Worm (Caenorhabditis elegans): Measurements from ENCODE around the gene srab-14.

Gene srab-14

DNA sequence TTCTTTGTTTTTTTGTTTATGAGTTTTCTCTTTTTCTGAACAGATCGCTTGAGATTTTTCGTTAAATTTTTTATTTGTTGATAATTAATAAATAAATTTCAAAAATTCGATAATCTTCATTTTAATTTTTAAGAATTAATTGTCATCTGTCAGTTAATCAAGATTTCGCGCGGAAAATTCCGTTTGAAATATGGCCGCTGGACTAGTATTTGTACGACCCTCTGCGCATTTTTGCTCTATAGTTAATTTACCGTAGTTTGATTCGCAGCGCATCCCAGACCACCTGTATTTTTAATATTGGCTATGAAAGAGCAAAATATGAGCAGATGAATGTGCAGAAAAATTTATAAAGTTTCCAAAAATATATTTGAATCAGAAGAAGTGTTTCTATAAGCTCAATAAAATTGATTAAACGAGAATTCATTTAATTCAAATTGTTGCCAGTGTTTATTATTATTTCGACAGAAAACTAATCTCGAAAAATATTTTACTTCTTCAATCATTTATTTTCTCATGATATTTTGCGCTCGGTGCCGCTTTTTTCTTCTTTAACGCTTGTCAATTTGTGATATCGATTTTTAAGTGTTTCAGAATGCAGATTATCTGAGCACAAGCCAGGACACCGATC is 38.4 kb upstream of the srab-14 start, which contains the start of gene nfi-1:
TSS of gene nfi-1 (plus strand) at position 578 of the 628 bp plus-strand sequence.
- no peak for TF ChIP-seq ceh-62 (tag; optimal IDR thresholded peaks at IDR 0.05)
- peak; percentile 32 for TF ChIP-seq dve-1 (tag; optimal IDR thresholded peaks at IDR 0.05; ENCODE audit: insufficient read depth)
- TF ChIP-seq T20F7.1 (GFP tag; optimal IDR thresholded peaks at IDR 0.05): peak; percentile 42
- TF ChIP-seq ctbp-1 (GFP tag; IDR thresholded peaks at IDR 0.05): no peak
- TF ChIP-seq fos-1 (tag; optimal IDR thresholded peaks at IDR 0.05): no peak
- TF ChIP-seq daf-16 (GFP tag; optimal IDR thresholded peaks at IDR 0.05): no peak
- no peak for TF ChIP-seq daf-16 (tag; optimal IDR thresholded peaks at IDR 0.05)
- peak; percentile 93 for TF ChIP-seq mes-2 (tag; optimal IDR thresholded peaks at IDR 0.05; ENCODE audit: poor library complexity, severe bottlenecking)
- no peak for TF ChIP-seq Y5F2A.4 (GFP tag; optimal IDR thresholded peaks at IDR 0.05)
- TF ChIP-seq vab-7 (GFP tag; IDR thresholded peaks at IDR 0.05): no peak
- no peak for TF ChIP-seq Y105C5A.15 (GFP tag; IDR thresholded peaks at IDR 0.05)
- TF ChIP-seq F26F4.8 (GFP tag; conservative IDR thresholded peaks at IDR 0.05): no peak
- TF ChIP-seq spr-1 (tag; optimal IDR thresholded peaks at IDR 0.05): no peak
- TF ChIP-seq madf-9 (GFP tag; conservative IDR thresholded peaks at IDR 0.05): no peak
- TF ChIP-seq ceh-28 (tag; optimal IDR thresholded peaks at IDR 0.05): no peak
- no peak for TF ChIP-seq gei-8 (GFP tag; optimal IDR thresholded peaks at IDR 0.05)
- no peak for TF ChIP-seq R02D3.7 (tag; optimal IDR thresholded peaks at IDR 0.05)
- no peak for TF ChIP-seq aly-2 (tag; optimal IDR thresholded peaks at IDR 0.05)
- TF ChIP-seq mxl-2 (GFP tag; conservative IDR thresholded peaks at IDR 0.05): no peak
- no peak for TF ChIP-seq tag-97 (GFP tag; IDR thresholded peaks at IDR 0.05)
- peak; percentile 19 for TF ChIP-seq nhr-77 (tag; optimal IDR thresholded peaks at IDR 0.05)
- TF ChIP-seq pha-4 (GFP tag; IDR thresholded peaks at IDR 0.05): no peak
- no peak for TF ChIP-seq pha-4 (tag; optimal IDR thresholded peaks at IDR 0.05)
- no peak for TF ChIP-seq skn-1 (tag; optimal IDR thresholded peaks at IDR 0.05)
- no peak for TF ChIP-seq lin-1 (GFP tag; IDR thresholded peaks at IDR 0.05)
- no peak for TF ChIP-seq ZK546.5 (tag; optimal IDR thresholded peaks at IDR 0.05)
- TF ChIP-seq nhr-41 (GFP tag; IDR thresholded peaks at IDR 0.05): no peak
- no peak for TF ChIP-seq ama-1 (optimal IDR thresholded peaks at IDR 0.05)
- TF ChIP-seq ces-1 (GFP tag; optimal IDR thresholded peaks at IDR 0.05): no peak
- no peak for TF ChIP-seq T26A8.4 (GFP tag; IDR thresholded peaks at IDR 0.05)
- no peak for TF ChIP-seq hmg-1.1 (GFP tag; IDR thresholded peaks at IDR 0.05)
- no peak for TF ChIP-seq D1046.2 (GFP tag; IDR thresholded peaks at IDR 0.05)
- TF ChIP-seq nhr-28 (tag; optimal IDR thresholded peaks at IDR 0.05): peak; percentile 41
- no peak for TF ChIP-seq daf-19 (GFP tag; conservative IDR thresholded peaks at IDR 0.05)
- TF ChIP-seq Y75B8A.6 (GFP tag; IDR thresholded peaks at IDR 0.05): no peak
- no peak for TF ChIP-seq ceh-44 (GFP tag; IDR thresholded peaks at IDR 0.05)
- peak; percentile 36 for TF ChIP-seq hlh-11 (tag; optimal IDR thresholded peaks at IDR 0.05)
- no peak for TF ChIP-seq dmd-6 (GFP tag; IDR thresholded peaks at IDR 0.05)
- TF ChIP-seq mep-1 (tag; optimal IDR thresholded peaks at IDR 0.05): peak; percentile 43
- TF ChIP-seq lim-7 (GFP tag; IDR thresholded peaks at IDR 0.05): no peak
- no peak for TF ChIP-seq F10B5.3 (tag; optimal IDR thresholded peaks at IDR 0.05)
- no peak for TF ChIP-seq zfp-2 (tag; optimal IDR thresholded peaks at IDR 0.05)
- TF ChIP-seq rbr-2 (tag; optimal IDR thresholded peaks at IDR 0.05): peak; percentile 8
- no peak for TF ChIP-seq ztf-11 (tag; optimal IDR thresholded peaks at IDR 0.05)
- no peak for TF ChIP-seq lin-29 (GFP tag; IDR thresholded peaks at IDR 0.05)
- TF ChIP-seq nhr-102 (tag; optimal IDR thresholded peaks at IDR 0.05): no peak
- TF ChIP-seq Y48G9A.11 (GFP tag; IDR thresholded peaks at IDR 0.05): no peak
- TF ChIP-seq lsy-2 (tag; optimal IDR thresholded peaks at IDR 0.05): peak in 1 of 2 experiments; percentile 95
- TF ChIP-seq zip-2 (tag; optimal IDR thresholded peaks at IDR 0.05): no peak
- no peak for TF ChIP-seq nhr-11 (tag; optimal IDR thresholded peaks at IDR 0.05)
- no peak for TF ChIP-seq hlh-30 (tag; optimal IDR thresholded peaks at IDR 0.05; ENCODE audit: insufficient read depth)
- TF ChIP-seq set-16 (GFP tag; IDR thresholded peaks at IDR 0.05): no peak
